Fruit fly (Drosophila melanogaster): ENCODE data around the gene SmD2.

Gene SmD2

dm6 chr3R:6341668-6342067, 4.0 kb downstream of the SmD2 start, which contains the start of gene CG17917:
Gene CG17917, plus strand, starts transcription at chr3R:6341968.
- TF ChIP-seq CG1620 (GFP tag; optimal IDR thresholded peaks at IDR 0.05) (no peak), pad (GFP tag; optimal IDR thresholded peaks at IDR 0.05) (no peak), CG11617 (GFP tag; optimal IDR thresholded peaks at IDR 0.05) (no peak), Crg-1 (GFP tag; optimal IDR thresholded peaks at IDR 0.05) (no peak), cnc (optimal IDR thresholded peaks at IDR 0.05) (no peak), toe (GFP tag; optimal IDR thresholded peaks at IDR 0.05) (no peak), Mnt (GFP tag; optimal IDR thresholded peaks at IDR 0.05) (no peak), cic (GFP tag; optimal IDR thresholded peaks at IDR 0.05) (no peak), CG7045 (GFP tag; optimal IDR thresholded peaks at IDR 0.05) (no peak), CG14711 (tag; optimal IDR thresholded peaks at IDR 0.05) (no peak), kay (GFP tag; ENCODE audit: borderline replicate concordance) (no peak), ovo (GFP tag; optimal IDR thresholded peaks at IDR 0.05) (no peak), CG33017 (tag; optimal IDR thresholded peaks at IDR 0.05) (no peak), CG12768 (GFP tag; optimal IDR thresholded peaks at IDR 0.05) (no peak), Clk (GFP tag; optimal IDR thresholded peaks at IDR 0.05) (no peak), bab1 (GFP tag; optimal IDR thresholded peaks at IDR 0.05) (no peak)

dm6 chr3R:6339795-6340194, 5.9 kb downstream of the SmD2 start, which contains the start of gene Osi20:
Gene Osi20, plus strand, starts transcription at chr3R:6340095.
- TF ChIP-seq CG7045 (GFP tag; optimal IDR thresholded peaks at IDR 0.05) (no peak), bab1 (GFP tag; optimal IDR thresholded peaks at IDR 0.05) (no peak), CG11617 (GFP tag; optimal IDR thresholded peaks at IDR 0.05) (no peak), Hr96 (GFP tag; optimal IDR thresholded peaks at IDR 0.05) (no peak), Clk (GFP tag; optimal IDR thresholded peaks at IDR 0.05) (no peak), cic (GFP tag; optimal IDR thresholded peaks at IDR 0.05) (no peak), pad (GFP tag; optimal IDR thresholded peaks at IDR 0.05) (no peak), ovo (GFP tag; optimal IDR thresholded peaks at IDR 0.05) (no peak), Crg-1 (GFP tag; optimal IDR thresholded peaks at IDR 0.05) (no peak), CG5204 (GFP tag; optimal IDR thresholded peaks at IDR 0.05) (no peak), kay (GFP tag; ENCODE audit: borderline replicate concordance) (no peak), tj (GFP tag; optimal IDR thresholded peaks at IDR 0.05) (no peak), Mnt (GFP tag; optimal IDR thresholded peaks at IDR 0.05) (no peak), cnc (optimal IDR thresholded peaks at IDR 0.05) (no peak), CG1620 (GFP tag; optimal IDR thresholded peaks at IDR 0.05) (no peak), CG14711 (tag; optimal IDR thresholded peaks at IDR 0.05) (no peak), CG33017 (tag; optimal IDR thresholded peaks at IDR 0.05) (no peak), toe (GFP tag; optimal IDR thresholded peaks at IDR 0.05) (no peak), CG7101 (tag; optimal IDR thresholded peaks at IDR 0.05) (no peak), CG12768 (GFP tag; optimal IDR thresholded peaks at IDR 0.05) (no peak)

- TF ChIP-seq Crg-1 (GFP tag; optimal IDR thresholded peaks at IDR 0.05) (no peak), CG7101 (tag; optimal IDR thresholded peaks at IDR 0.05) (no peak)
These were observed 8.3 kb downstream of the SmD2 start for dm6 chr3R:6337397-6337796.

- no peak for TF ChIP-seq ovo (GFP tag; optimal IDR thresholded peaks at IDR 0.05)
- TF ChIP-seq cnc (optimal IDR thresholded peaks at IDR 0.05) = no peak
- TF ChIP-seq Clk (GFP tag; optimal IDR thresholded peaks at IDR 0.05) = no peak
- no peak for TF ChIP-seq bab1 (GFP tag; optimal IDR thresholded peaks at IDR 0.05)
- TF ChIP-seq Mnt (GFP tag; optimal IDR thresholded peaks at IDR 0.05) = no peak
- TF ChIP-seq Crg-1 (GFP tag; optimal IDR thresholded peaks at IDR 0.05) = no peak
- TF ChIP-seq CG12768 (GFP tag; optimal IDR thresholded peaks at IDR 0.05) = no peak
- TF ChIP-seq toe (GFP tag; optimal IDR thresholded peaks at IDR 0.05) = no peak
- TF ChIP-seq kay (GFP tag; ENCODE audit: borderline replicate concordance) = no peak
- no peak for TF ChIP-seq CG7101 (tag; optimal IDR thresholded peaks at IDR 0.05)
- TF ChIP-seq CG33017 (tag; optimal IDR thresholded peaks at IDR 0.05) = no peak
- TF ChIP-seq CG7045 (GFP tag; optimal IDR thresholded peaks at IDR 0.05) = no peak
- TF ChIP-seq CG14711 (tag; optimal IDR thresholded peaks at IDR 0.05) = no peak
- no peak for TF ChIP-seq cic (GFP tag; optimal IDR thresholded peaks at IDR 0.05)
- TF ChIP-seq CG5204 (GFP tag; optimal IDR thresholded peaks at IDR 0.05) = no peak
- TF ChIP-seq CG1620 (GFP tag; optimal IDR thresholded peaks at IDR 0.05) = no peak
- no peak for TF ChIP-seq pad (GFP tag; optimal IDR thresholded peaks at IDR 0.05)
- TF ChIP-seq Hr96 (GFP tag; optimal IDR thresholded peaks at IDR 0.05) = no peak
- TF ChIP-seq CG11617 (GFP tag; optimal IDR thresholded peaks at IDR 0.05) = no peak
These were observed 10.7 kb downstream of the SmD2 start, which contains the start of gene Osi19 for dm6 chr3R:6334906-6335433. Gene Osi19, plus strand, starts transcription at chr3R:6335362.

- TF ChIP-seq pad (GFP tag; optimal IDR thresholded peaks at IDR 0.05) = no peak
- no peak for TF ChIP-seq cic (GFP tag; optimal IDR thresholded peaks at IDR 0.05)
- TF ChIP-seq CG5204 (GFP tag; optimal IDR thresholded peaks at IDR 0.05) = no peak
- TF ChIP-seq CG1620 (GFP tag; optimal IDR thresholded peaks at IDR 0.05) = no peak
- TF ChIP-seq CG11617 (GFP tag; optimal IDR thresholded peaks at IDR 0.05) = no peak
- no peak for TF ChIP-seq ovo (GFP tag; optimal IDR thresholded peaks at IDR 0.05)
- no peak for TF ChIP-seq Clk (GFP tag; optimal IDR thresholded peaks at IDR 0.05)
- TF ChIP-seq tj (GFP tag; optimal IDR thresholded peaks at IDR 0.05) = no peak
- no peak for TF ChIP-seq CG33017 (tag; optimal IDR thresholded peaks at IDR 0.05)
- TF ChIP-seq CG7101 (tag; optimal IDR thresholded peaks at IDR 0.05) = no peak
- no peak for TF ChIP-seq kay (GFP tag; ENCODE audit: borderline replicate concordance)
- no peak for TF ChIP-seq CG14711 (tag; optimal IDR thresholded peaks at IDR 0.05)
- no peak for TF ChIP-seq CG7045 (GFP tag; optimal IDR thresholded peaks at IDR 0.05)
- no peak for TF ChIP-seq Hr96 (GFP tag; optimal IDR thresholded peaks at IDR 0.05)
- TF ChIP-seq bab1 (GFP tag; optimal IDR thresholded peaks at IDR 0.05) = no peak
- no peak for TF ChIP-seq CG12768 (GFP tag; optimal IDR thresholded peaks at IDR 0.05)
- no peak for TF ChIP-seq toe (GFP tag; optimal IDR thresholded peaks at IDR 0.05)
- TF ChIP-seq cnc (optimal IDR thresholded peaks at IDR 0.05) = no peak
- TF ChIP-seq Crg-1 (GFP tag; optimal IDR thresholded peaks at IDR 0.05) = no peak
These were observed 15.9 kb downstream of the SmD2 start, which contains the start of gene Osi18 for dm6 chr3R:6329774-6330298. Gene Osi18, plus strand, starts transcription at chr3R:6330248.

dm6 chr3R:6315078-6315477, 30.6 kb downstream of the SmD2 start:
- TF ChIP-seq CG7101 (tag; optimal IDR thresholded peaks at IDR 0.05) (no peak), CG33017 (tag; optimal IDR thresholded peaks at IDR 0.05) (no peak), ovo (GFP tag; optimal IDR thresholded peaks at IDR 0.05) (no peak), CG11617 (GFP tag; optimal IDR thresholded peaks at IDR 0.05) (no peak), CG14711 (tag; optimal IDR thresholded peaks at IDR 0.05) (no peak), Hr96 (GFP tag; optimal IDR thresholded peaks at IDR 0.05) (no peak), CG12768 (GFP tag; optimal IDR thresholded peaks at IDR 0.05) (no peak), Crg-1 (GFP tag; optimal IDR thresholded peaks at IDR 0.05) (no peak), bab1 (GFP tag; optimal IDR thresholded peaks at IDR 0.05) (no peak), toe (GFP tag; optimal IDR thresholded peaks at IDR 0.05) (no peak), CG1620 (GFP tag; optimal IDR thresholded peaks at IDR 0.05) (no peak), pad (GFP tag; optimal IDR thresholded peaks at IDR 0.05) (no peak), Clk (GFP tag; optimal IDR thresholded peaks at IDR 0.05) (no peak), Mnt (GFP tag; optimal IDR thresholded peaks at IDR 0.05) (no peak), CG5204 (GFP tag; optimal IDR thresholded peaks at IDR 0.05) (no peak)
